Worm (Caenorhabditis elegans): ENCODE measurements around the gene ZK1055.2.

ZK1055.2 gene

DNA sequence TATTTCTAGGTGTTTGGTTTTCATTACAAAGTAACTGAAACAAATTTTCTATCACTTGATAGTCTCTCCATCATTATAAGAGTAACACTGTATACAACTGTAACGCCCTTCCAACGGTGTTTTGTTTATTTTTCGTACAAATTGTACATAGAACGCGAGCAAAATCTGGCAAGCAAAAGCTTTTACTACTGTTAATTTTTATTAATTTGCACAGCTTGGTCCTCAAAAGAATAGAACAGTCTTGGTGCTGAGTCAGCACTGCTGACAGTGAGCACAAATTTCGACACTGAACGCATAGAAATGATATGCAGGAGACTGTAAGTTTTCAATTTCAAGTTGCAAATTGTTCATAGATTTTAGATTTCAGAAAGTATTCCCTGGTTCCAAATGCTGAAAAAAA, at the start of gene ZK1055.2:
Gene ZK1055.2 (plus strand): TSS at position 301 of the 400 bp plus-strand sequence.
- TF ChIP-seq tbx-11 (GFP tag; IDR thresholded peaks at IDR 0.05) = no peak
- TF ChIP-seq ceh-36 (tag; optimal IDR thresholded peaks at IDR 0.05) = no peak
- TF ChIP-seq tbx-37 (GFP tag; conservative IDR thresholded peaks at IDR 0.05) = no peak
- no peak for TF ChIP-seq hmbx-1 (tag; optimal IDR thresholded peaks at IDR 0.05)
- no peak for TF ChIP-seq sea-1 (GFP tag; conservative IDR thresholded peaks at IDR 0.05)
- TF ChIP-seq flt-1 (GFP tag; IDR thresholded peaks at IDR 0.05) = no peak
- TF ChIP-seq ama-1 (optimal IDR thresholded peaks at IDR 0.05) = no peak
- no peak for TF ChIP-seq ceh-13 (GFP tag; optimal IDR thresholded peaks at IDR 0.05)
- no peak for TF ChIP-seq aly-1 (tag; optimal IDR thresholded peaks at IDR 0.05)
- no peak for TF ChIP-seq hnd-1 (tag; optimal IDR thresholded peaks at IDR 0.05)
- no peak for TF ChIP-seq pes-1 (GFP tag; IDR thresholded peaks at IDR 0.05)
- no peak for TF ChIP-seq scrt-1 (GFP tag; IDR thresholded peaks at IDR 0.05)
- TF ChIP-seq ets-7 (tag; optimal IDR thresholded peaks at IDR 0.05) = no peak
- TF ChIP-seq hmg-4 (GFP tag; optimal IDR thresholded peaks at IDR 0.05) = no peak
- no peak for TF ChIP-seq tra-4 (tag; optimal IDR thresholded peaks at IDR 0.05)
- no peak for TF ChIP-seq F13C5.2 (tag; optimal IDR thresholded peaks at IDR 0.05)
- TF ChIP-seq B0310.2 (tag; optimal IDR thresholded peaks at IDR 0.05) = no peak

DNA sequence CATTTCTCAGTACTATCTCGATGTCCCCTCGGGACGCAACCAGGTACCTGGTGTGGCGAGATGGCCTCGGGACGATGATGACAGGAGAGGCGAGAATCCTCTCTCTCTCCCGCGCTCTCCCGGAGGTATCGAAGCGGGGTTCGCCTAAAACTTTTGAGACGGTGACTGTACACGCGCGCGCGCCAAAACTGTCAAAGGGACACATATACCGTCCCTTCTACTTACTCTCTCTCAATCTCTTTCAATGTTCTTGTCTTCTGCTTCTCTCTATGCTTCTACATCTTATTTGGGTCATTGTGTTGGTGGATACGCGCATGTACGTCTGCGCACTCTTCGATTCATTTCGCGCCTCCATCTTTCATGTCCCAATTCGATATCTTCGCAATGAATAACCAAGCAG, 48.5 kb upstream of the ZK1055.2 start:
- no peak for TF ChIP-seq aly-1 (tag; optimal IDR thresholded peaks at IDR 0.05)
- TF ChIP-seq hnd-1 (tag; optimal IDR thresholded peaks at IDR 0.05) = no peak
- peak; percentile 11 for TF ChIP-seq hmg-4 (GFP tag; optimal IDR thresholded peaks at IDR 0.05)

DNA sequence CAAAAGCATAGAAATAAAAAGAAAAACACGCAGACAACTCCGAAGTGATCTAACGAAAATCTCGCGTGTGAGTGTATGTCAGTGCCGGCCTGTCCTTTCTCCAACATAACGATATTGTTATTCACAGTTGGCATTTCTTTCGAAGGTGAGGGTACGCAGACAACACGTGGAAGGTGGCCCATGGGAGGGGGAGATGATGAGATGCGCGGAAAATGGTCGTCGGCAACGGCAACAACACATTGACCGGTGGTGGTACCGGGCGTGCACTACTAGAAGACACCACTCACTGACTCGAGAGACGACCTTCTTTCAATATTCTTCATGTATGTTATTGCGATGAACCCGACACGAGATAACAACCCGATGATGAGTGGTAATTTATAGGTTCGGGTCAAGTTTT, 45.4 kb upstream of the ZK1055.2 start:
- TF ChIP-seq tbx-11 (GFP tag; IDR thresholded peaks at IDR 0.05) (no peak), F13C5.2 (tag; optimal IDR thresholded peaks at IDR 0.05) (no peak), ceh-13 (GFP tag; optimal IDR thresholded peaks at IDR 0.05) (no peak), aly-1 (tag; optimal IDR thresholded peaks at IDR 0.05) (no peak), pes-1 (GFP tag; IDR thresholded peaks at IDR 0.05) (no peak), hmg-4 (GFP tag; optimal IDR thresholded peaks at IDR 0.05) (peak; percentile 35)

DNA sequence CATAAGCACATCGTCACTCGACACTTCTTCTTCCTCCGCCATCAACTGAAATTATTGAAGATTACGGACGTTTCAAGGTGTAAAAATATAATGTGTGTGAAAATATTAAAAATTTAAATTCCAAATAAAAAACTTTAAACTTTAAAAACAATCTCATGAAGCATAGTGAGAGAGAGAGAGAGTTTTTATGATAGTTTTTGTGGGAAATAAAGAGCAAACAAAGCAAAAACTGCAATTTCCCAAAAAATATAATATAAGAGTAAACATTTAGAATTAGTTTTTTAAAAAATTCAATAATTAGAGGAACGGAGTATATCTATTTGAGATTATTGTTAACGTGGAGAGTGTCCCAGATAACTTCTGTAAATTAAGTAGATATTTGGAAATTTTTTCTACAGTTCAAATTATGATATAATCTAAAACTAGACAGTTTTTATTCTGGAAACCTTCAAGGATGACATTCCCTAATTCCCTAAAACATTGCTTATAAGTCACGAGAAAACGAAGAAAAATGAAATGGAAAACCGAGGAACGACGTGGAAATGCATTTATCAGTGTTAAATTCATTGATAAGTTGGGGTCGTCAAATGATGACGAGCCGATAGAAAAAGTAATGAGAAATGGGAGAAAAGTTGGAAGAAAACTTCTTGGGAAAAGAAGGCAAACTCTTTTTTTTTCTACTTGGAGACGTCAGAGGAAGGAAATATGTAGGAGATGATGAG, 43.8 kb upstream of the ZK1055.2 start, which contains the start of gene dre-1:
Gene dre-1 (minus strand): TSS at position 51 of the 722 bp plus-strand sequence.
- TF ChIP-seq pes-1 (GFP tag; IDR thresholded peaks at IDR 0.05) (no peak), hnd-1 (tag; optimal IDR thresholded peaks at IDR 0.05) (no peak)

- no peak for TF ChIP-seq tbx-11 (GFP tag; IDR thresholded peaks at IDR 0.05)
- no peak for TF ChIP-seq ama-1 (optimal IDR thresholded peaks at IDR 0.05)
- TF ChIP-seq ceh-13 (GFP tag; optimal IDR thresholded peaks at IDR 0.05) = no peak
- no peak for TF ChIP-seq tbx-37 (GFP tag; conservative IDR thresholded peaks at IDR 0.05)
Measured at ce11 chrV:6548309-6548708, 42.1 kb upstream of the ZK1055.2 start.

ce11 chrV:6549148-6549547, 41.2 kb upstream of the ZK1055.2 start, which contains the start of gene K04A8.20:
K04A8.20 (plus strand) TSS chrV:6549448.
- TF ChIP-seq hmbx-1 (tag; optimal IDR thresholded peaks at IDR 0.05) (no peak), flt-1 (GFP tag; IDR thresholded peaks at IDR 0.05) (no peak), B0310.2 (tag; optimal IDR thresholded peaks at IDR 0.05) (no peak), pes-1 (GFP tag; IDR thresholded peaks at IDR 0.05) (no peak), tbx-11 (GFP tag; IDR thresholded peaks at IDR 0.05) (no peak), tbx-37 (GFP tag; conservative IDR thresholded peaks at IDR 0.05) (no peak), hmg-4 (GFP tag; optimal IDR thresholded peaks at IDR 0.05) (no peak), tra-4 (tag; optimal IDR thresholded peaks at IDR 0.05) (no peak), scrt-1 (GFP tag; IDR thresholded peaks at IDR 0.05) (no peak), ets-7 (tag; optimal IDR thresholded peaks at IDR 0.05) (no peak), F13C5.2 (tag; optimal IDR thresholded peaks at IDR 0.05) (no peak)

DNA sequence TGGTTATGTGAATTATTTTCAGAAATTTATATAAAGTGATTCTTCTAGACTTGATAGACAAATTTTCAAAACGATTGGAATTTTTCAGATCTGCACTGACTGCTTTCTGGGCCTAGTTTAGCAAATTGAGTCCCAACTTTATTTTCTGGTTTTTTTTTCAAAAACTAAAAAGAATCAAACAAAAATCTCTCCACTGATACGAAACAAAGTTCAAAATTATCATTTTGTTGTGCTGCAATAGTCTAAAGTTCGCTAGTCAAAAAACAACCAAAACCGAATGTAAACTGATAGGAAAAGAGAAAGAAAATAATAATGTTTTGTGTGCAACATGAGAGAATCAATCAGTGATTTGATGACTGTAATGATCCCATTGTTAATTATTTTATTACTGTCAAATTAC, 40.5 kb upstream of the ZK1055.2 start, which contains the start of gene lipl-4:
Gene lipl-4 (plus strand): TSS at position 301 of the 400 bp plus-strand sequence.
- TF ChIP-seq tbx-11 (GFP tag; IDR thresholded peaks at IDR 0.05) = no peak
- no peak for TF ChIP-seq B0310.2 (tag; optimal IDR thresholded peaks at IDR 0.05)
- no peak for TF ChIP-seq hmg-4 (GFP tag; optimal IDR thresholded peaks at IDR 0.05)
- no peak for TF ChIP-seq tra-4 (tag; optimal IDR thresholded peaks at IDR 0.05)
- no peak for TF ChIP-seq ets-7 (tag; optimal IDR thresholded peaks at IDR 0.05)
- no peak for TF ChIP-seq sea-1 (GFP tag; conservative IDR thresholded peaks at IDR 0.05)
- no peak for TF ChIP-seq scrt-1 (GFP tag; IDR thresholded peaks at IDR 0.05)
- no peak for TF ChIP-seq F13C5.2 (tag; optimal IDR thresholded peaks at IDR 0.05)
- TF ChIP-seq flt-1 (GFP tag; IDR thresholded peaks at IDR 0.05) = no peak
- TF ChIP-seq hnd-1 (tag; optimal IDR thresholded peaks at IDR 0.05) = no peak
- TF ChIP-seq tbx-37 (GFP tag; conservative IDR thresholded peaks at IDR 0.05) = no peak
- no peak for TF ChIP-seq ama-1 (optimal IDR thresholded peaks at IDR 0.05)
- no peak for TF ChIP-seq hmbx-1 (tag; optimal IDR thresholded peaks at IDR 0.05)
- TF ChIP-seq pes-1 (GFP tag; IDR thresholded peaks at IDR 0.05) = no peak
- TF ChIP-seq aly-1 (tag; optimal IDR thresholded peaks at IDR 0.05) = no peak
- no peak for TF ChIP-seq ceh-36 (tag; optimal IDR thresholded peaks at IDR 0.05)
- TF ChIP-seq ceh-13 (GFP tag; optimal IDR thresholded peaks at IDR 0.05) = no peak

DNA sequence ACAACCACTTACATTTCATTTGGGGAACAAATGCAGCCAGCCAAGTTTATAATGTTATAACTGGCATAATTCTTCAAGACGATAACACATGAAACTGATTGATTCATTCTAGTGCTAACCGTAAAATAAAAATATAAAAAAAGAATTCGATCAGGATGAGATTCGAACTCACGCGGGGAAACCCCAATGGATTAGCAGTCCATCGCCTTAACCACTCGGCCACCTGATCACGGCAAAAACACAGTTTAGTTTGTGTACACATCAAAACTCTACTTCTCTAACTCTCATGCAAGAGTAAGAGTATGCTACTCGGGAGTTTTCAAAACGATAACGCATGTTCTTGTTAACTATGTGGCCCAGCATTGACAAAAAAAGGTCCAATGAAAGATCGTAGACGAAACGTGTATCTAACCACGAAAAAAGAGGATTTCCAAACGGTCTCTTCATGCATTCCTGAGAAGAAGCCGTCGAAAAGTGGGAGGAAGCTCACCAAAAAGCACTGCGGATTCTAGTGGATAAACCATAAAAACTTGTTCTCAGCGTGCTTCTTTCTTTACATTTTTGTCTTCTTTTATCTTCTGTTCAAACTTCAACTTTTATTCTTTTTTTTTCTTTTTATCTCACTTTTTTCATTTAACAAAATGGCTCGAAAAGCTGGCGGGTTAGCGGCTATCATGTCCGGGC, 38.5 kb upstream of the ZK1055.2 start, which contains the start of gene twk-10:
Gene twk-10 (plus strand): TSS at position 634 of the 684 bp plus-strand sequence.
- TF ChIP-seq hnd-1 (tag; optimal IDR thresholded peaks at IDR 0.05) (no peak), ama-1 (optimal IDR thresholded peaks at IDR 0.05) (no peak), flt-1 (GFP tag; IDR thresholded peaks at IDR 0.05) (peak; percentile 48), tbx-37 (GFP tag; conservative IDR thresholded peaks at IDR 0.05) (0 out of 2 replicates have a peak, but pooled peaks have one; percentile 39), scrt-1 (GFP tag; IDR thresholded peaks at IDR 0.05) (peak; percentile 62; the same call in 1 of the 2 replicates), ceh-36 (tag; optimal IDR thresholded peaks at IDR 0.05) (peak; percentile 23)
